Fruit fly (Drosophila melanogaster): ENCODE data around the gene CG7362.

dm6 chr3R:14713110-14713713 is 41.0 kb downstream of the CG7362 start:
- TF ChIP-seq Myc (optimal IDR thresholded peaks at IDR 0.05) (no peak), insv (optimal IDR thresholded peaks at IDR 0.05) (no peak), psq (optimal IDR thresholded peaks at IDR 0.05) (no peak), h (optimal IDR thresholded peaks at IDR 0.05) (no peak), Sin3A (optimal IDR thresholded peaks at IDR 0.05) (no peak), ttk (optimal IDR thresholded peaks at IDR 0.05) (no peak)
